Fruit fly (Drosophila melanogaster) whole organism: Measurements from ENCODE around the gene Noa36.

Experiments
- CG8478 ChIP-seq: fragments of >200 bp; optimal IDR thresholded peaks from 2 replicates; lab custom pipeline; 2018; ENCODE audit warnings: inconsistent platforms
- Dll ChIP-seq: fragments of >200 bp; optimal IDR thresholded peaks from 2 replicates; lab custom pipeline; 2017
- EcR ChIP-seq, 2 experiments: fragments of >200 bp; optimal IDR thresholded peaks; 2 replicates each; lab custom pipeline; 2017; ENCODE audit warnings: missing biosample characterization in 2 of 2, missing genetic modification characterization in 2 of 2, missing genetic modification reagents in 2 of 2
- pan ChIP-seq: fragments of >200 bp; optimal IDR thresholded peaks from 2 replicates; lab custom pipeline; 2017

- TF ChIP-seq EcR (GFP tag; optimal IDR thresholded peaks at IDR 0.05; lab: Kevin White, UChicago) (no peak), Dll (lab: Kevin White, UChicago) (no peak), pan (no peak), CG8478 (no peak)
Measured at dm6 chr3R:28569529-28570175, 29.4 kb downstream of the Noa36 start.
